Worm (Caenorhabditis elegans): ENCODE results near the gene flp-14.
A peak's percentile ranks its signal among the peaks of the same experiment; 100 is the strongest.

The flp-14 gene

DNA sequence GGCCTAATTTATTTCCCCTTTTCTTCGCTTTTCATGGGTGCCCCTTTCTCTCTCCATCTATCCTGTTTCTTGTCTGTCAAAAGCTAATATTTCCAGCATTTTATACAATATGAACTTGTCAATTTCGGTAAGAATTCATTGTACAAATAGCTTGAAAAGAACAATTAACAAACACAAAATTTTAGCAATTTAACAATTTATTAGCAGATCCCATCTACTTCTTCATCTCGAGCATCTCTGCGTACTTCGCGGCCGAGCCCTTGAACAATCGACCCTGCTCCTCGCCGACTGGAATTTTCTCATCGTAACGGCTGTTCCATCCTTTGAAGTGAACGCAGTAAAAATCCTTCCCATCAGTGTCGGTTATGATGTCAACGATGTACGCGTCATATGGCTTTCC, 34.7 kb upstream of the flp-14 start:
- no peak for TF ChIP-seq unc-39 (tag; optimal IDR thresholded peaks at IDR 0.05)

- TF ChIP-seq sptf-1 (tag; optimal IDR thresholded peaks at IDR 0.05) (no peak), sem-2 (GFP tag; optimal IDR thresholded peaks at IDR 0.05) (no peak), nhr-12 (tag; optimal IDR thresholded peaks at IDR 0.05) (no peak), drap-1 (GFP tag; optimal IDR thresholded peaks at IDR 0.05) (no peak), lin-32 (GFP tag; optimal IDR thresholded peaks at IDR 0.05) (no peak), mab-5 (tag; optimal IDR thresholded peaks at IDR 0.05) (no peak), M03D4.4 (tag; optimal IDR thresholded peaks at IDR 0.05) (no peak), nhr-237 (tag; optimal IDR thresholded peaks at IDR 0.05) (no peak), ceh-83 (GFP tag; optimal IDR thresholded peaks at IDR 0.05) (no peak), mep-1 (tag; optimal IDR thresholded peaks at IDR 0.05) (no peak), elt-3 (tag; optimal IDR thresholded peaks at IDR 0.05) (no peak), unc-39 (tag; optimal IDR thresholded peaks at IDR 0.05) (no peak), unc-62 (GFP tag; optimal IDR thresholded peaks at IDR 0.05) (no peak), bed-3 (GFP tag; optimal IDR thresholded peaks at IDR 0.05) (no peak), ceh-43 (GFP tag; optimal IDR thresholded peaks at IDR 0.05) (no peak), blmp-1 (tag; optimal IDR thresholded peaks at IDR 0.05) (no peak)
These were observed 32.6 kb upstream of the flp-14 start, which contains the start of the genes cec-7 and enu-3.5 for ce11 chrIII:12877527-12878234. Gene cec-7, minus strand, starts transcription at chrIII:12877577. Gene enu-3.5, plus strand, starts transcription at chrIII:12878196.

DNA sequence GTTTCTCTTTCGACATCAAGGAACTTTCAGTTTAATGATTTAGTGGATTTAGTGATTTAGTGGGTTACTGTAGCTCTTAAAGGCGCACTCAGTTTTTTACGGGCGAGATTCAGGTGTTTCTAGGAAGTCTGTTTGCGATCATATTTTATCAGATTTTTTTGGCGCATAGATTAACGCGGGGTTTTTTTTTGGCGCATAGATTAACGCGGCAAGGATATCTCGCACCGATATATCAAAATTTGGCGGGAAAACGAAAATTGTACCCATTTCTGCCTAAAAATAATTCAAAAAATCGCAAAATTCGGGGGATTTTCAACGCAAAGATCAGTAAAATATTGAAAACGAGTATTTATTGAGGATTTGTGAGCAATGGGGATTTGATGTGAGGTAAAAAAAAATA, 29.6 kb upstream of the flp-14 start:
- TF ChIP-seq lin-32 (GFP tag; optimal IDR thresholded peaks at IDR 0.05) = no peak
- no peak for TF ChIP-seq flh-1 (GFP tag; optimal IDR thresholded peaks at IDR 0.05)
- no peak for TF ChIP-seq lin-13 (tag; optimal IDR thresholded peaks at IDR 0.05)
- TF ChIP-seq ceh-39 (tag; optimal IDR thresholded peaks at IDR 0.05) = no peak
- no peak for TF ChIP-seq mab-5 (tag; optimal IDR thresholded peaks at IDR 0.05)
- TF ChIP-seq ces-1 (GFP tag; optimal IDR thresholded peaks at IDR 0.05) = no peak
- no peak for TF ChIP-seq hlh-1 (tag; optimal IDR thresholded peaks at IDR 0.05)
- no peak for TF ChIP-seq bed-3 (GFP tag; optimal IDR thresholded peaks at IDR 0.05)
- TF ChIP-seq nhr-12 (tag; optimal IDR thresholded peaks at IDR 0.05) = no peak
- TF ChIP-seq nhr-28 (tag; optimal IDR thresholded peaks at IDR 0.05) = no peak
- TF ChIP-seq pha-4 (tag; optimal IDR thresholded peaks at IDR 0.05) = no peak
- TF ChIP-seq lsy-2 (tag; optimal IDR thresholded peaks at IDR 0.05) = no peak
- no peak for TF ChIP-seq nhr-2 (tag; optimal IDR thresholded peaks at IDR 0.05)
- TF ChIP-seq nhr-76 (tag; optimal IDR thresholded peaks at IDR 0.05) = no peak
- TF ChIP-seq drap-1 (GFP tag; optimal IDR thresholded peaks at IDR 0.05) = no peak

ce11 chrIII:12885153-12885552, 25.2 kb upstream of the flp-14 start:
- TF ChIP-seq ceh-39 (tag; optimal IDR thresholded peaks at IDR 0.05) (no peak), ceh-83 (GFP tag; optimal IDR thresholded peaks at IDR 0.05) (no peak), ztf-11 (tag; optimal IDR thresholded peaks at IDR 0.05) (no peak), nhr-2 (tag; optimal IDR thresholded peaks at IDR 0.05) (no peak), lin-32 (GFP tag; optimal IDR thresholded peaks at IDR 0.05) (no peak), ceh-43 (GFP tag; optimal IDR thresholded peaks at IDR 0.05) (no peak), unc-62 (GFP tag; optimal IDR thresholded peaks at IDR 0.05) (no peak), hlh-1 (tag; optimal IDR thresholded peaks at IDR 0.05) (no peak), tbx-8 (GFP tag; optimal IDR thresholded peaks at IDR 0.05) (no peak), mep-1 (tag; optimal IDR thresholded peaks at IDR 0.05) (no peak)

DNA sequence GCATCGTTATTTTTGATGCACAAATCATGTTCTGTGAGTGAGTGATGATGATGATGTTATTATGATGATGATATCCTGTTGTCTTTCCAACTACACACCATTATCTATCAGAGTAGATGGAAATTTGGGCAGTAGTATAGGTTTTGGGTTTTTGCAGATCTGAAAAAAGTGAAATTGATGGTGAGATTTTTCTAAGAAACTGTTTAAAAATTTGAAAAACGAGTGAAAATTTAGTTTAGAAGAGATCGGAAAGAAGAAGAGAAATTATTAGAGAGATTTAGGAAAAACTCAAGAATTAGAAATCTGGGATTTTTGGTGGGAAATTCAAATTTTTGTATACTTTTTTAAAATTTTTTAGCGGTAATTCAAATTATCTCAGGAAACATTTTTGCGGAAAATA, 18.7 kb upstream of the flp-14 start, which contains the start of the genes Y37D8A.29 and unc-71:
Gene Y37D8A.29, minus strand, starts transcription at position 101 of the 400 bp plus-strand sequence.
Gene unc-71, minus strand, starts transcription at position 159 of the 400 bp plus-strand sequence.
- TF ChIP-seq lsy-2 (tag; optimal IDR thresholded peaks at IDR 0.05) = no peak
- TF ChIP-seq hlh-1 (tag; optimal IDR thresholded peaks at IDR 0.05) = no peak
- no peak for TF ChIP-seq M03D4.4 (tag; optimal IDR thresholded peaks at IDR 0.05)
- no peak for TF ChIP-seq sptf-1 (tag; optimal IDR thresholded peaks at IDR 0.05)
- TF ChIP-seq nhr-12 (tag; optimal IDR thresholded peaks at IDR 0.05) = no peak
- no peak for TF ChIP-seq mab-5 (tag; optimal IDR thresholded peaks at IDR 0.05)
- TF ChIP-seq ceh-43 (GFP tag; optimal IDR thresholded peaks at IDR 0.05) = no peak
- TF ChIP-seq ham-2 (GFP tag; optimal IDR thresholded peaks at IDR 0.05) = no peak
- TF ChIP-seq nhr-237 (tag; optimal IDR thresholded peaks at IDR 0.05) = no peak

- TF ChIP-seq bed-3 (GFP tag; optimal IDR thresholded peaks at IDR 0.05) = no peak
- TF ChIP-seq ceh-83 (GFP tag; optimal IDR thresholded peaks at IDR 0.05) = no peak
- TF ChIP-seq pha-4 (tag; optimal IDR thresholded peaks at IDR 0.05) = no peak
- TF ChIP-seq blmp-1 (tag; optimal IDR thresholded peaks at IDR 0.05) = no peak
- TF ChIP-seq ces-1 (GFP tag; optimal IDR thresholded peaks at IDR 0.05) = peak; percentile 81
- no peak for TF ChIP-seq ham-2 (GFP tag; optimal IDR thresholded peaks at IDR 0.05)
- TF ChIP-seq elt-3 (tag; optimal IDR thresholded peaks at IDR 0.05) = no peak
These were observed 17.5 kb upstream of the flp-14 start for ce11 chrIII:12892767-12893166.
